Fruit fly (Drosophila melanogaster): Measurements from ENCODE around the gene ase.
"Not testable (repeated sequence)": the region's sequence is repeated elsewhere in the genome, so short reads cannot be mapped to it uniquely, and the experiment has no call there.

The ase gene

dm6 chrX:476230-477143 is 15.9 kb downstream of the ase start, which contains the start of the genes ebo and CG13373:
TSS of gene ebo (minus strand) at chrX:476579.
TSS of gene CG13373 (plus strand) at chrX:476984.
- peak; percentile 69 for TF ChIP-seq CG17801 (GFP tag; optimal IDR thresholded peaks at IDR 0.05; ENCODE audit: partially characterized antibody)

DNA sequence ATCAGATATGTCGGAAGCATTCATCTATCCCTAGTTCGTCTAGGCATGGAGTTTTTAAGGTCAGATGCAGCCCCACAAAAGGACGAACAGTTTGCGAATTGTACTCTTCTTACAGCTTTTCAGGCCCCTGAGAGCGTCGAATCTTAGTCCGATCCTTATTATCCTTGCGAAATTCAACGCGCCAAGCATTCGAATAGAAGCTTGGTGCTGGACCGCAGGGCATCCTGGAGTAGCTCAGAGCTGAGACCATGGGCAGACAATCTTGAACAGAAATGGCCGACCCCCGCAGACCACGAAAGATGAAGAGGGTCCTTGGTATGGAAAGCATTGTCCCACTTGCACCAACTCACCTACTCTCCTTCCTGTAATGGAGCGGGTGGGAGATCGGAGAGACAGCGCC is 18.2 kb downstream of the ase start, which contains the start of gene CG32817:
Gene CG32817, plus strand, starts transcription at position 301 of the 400 bp plus-strand sequence.
- no peak for TF ChIP-seq CG17801 (GFP tag; optimal IDR thresholded peaks at IDR 0.05; ENCODE audit: partially characterized antibody)

DNA sequence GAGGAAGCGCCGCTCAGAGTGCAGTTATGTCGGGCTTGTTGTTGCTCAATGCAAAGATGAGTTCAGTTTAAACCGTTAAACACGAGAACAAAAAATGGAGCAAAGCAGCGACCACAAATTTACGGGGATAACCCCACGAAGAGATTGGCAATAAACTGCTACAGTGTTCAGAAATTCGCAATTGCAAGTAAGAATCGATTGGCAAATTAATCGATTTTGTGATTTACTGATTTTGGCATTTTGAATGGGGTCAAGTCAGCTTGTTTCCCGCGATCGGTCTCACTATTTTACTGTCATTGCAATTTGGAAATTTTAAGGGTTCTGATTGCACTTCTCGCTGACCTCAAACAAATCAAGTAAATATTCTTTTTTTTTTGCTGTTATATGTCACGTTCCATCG is 21.1 kb downstream of the ase start, which contains the start of gene CG3176:
Gene CG3176, plus strand, starts transcription at position 221 of the 400 bp plus-strand sequence.
- TF ChIP-seq CG17801 (GFP tag; optimal IDR thresholded peaks at IDR 0.05; ENCODE audit: partially characterized antibody): not testable (repeated sequence)

dm6 chrX:487517-487957 is 27.0 kb downstream of the ase start, which contains the start of the genes CG18273 and CG3156:
TSS of gene CG18273 (minus strand) at chrX:487581.
TSS of gene CG3156 (plus strand) at chrX:487878.
- peak; percentile 41 for TF ChIP-seq CG17801 (GFP tag; optimal IDR thresholded peaks at IDR 0.05; ENCODE audit: partially characterized antibody)

- TF ChIP-seq CG17801 (GFP tag; optimal IDR thresholded peaks at IDR 0.05; ENCODE audit: partially characterized antibody): no peak
Observed at dm6 chrX:492701-493299, 32.3 kb downstream of the ase start.

DNA sequence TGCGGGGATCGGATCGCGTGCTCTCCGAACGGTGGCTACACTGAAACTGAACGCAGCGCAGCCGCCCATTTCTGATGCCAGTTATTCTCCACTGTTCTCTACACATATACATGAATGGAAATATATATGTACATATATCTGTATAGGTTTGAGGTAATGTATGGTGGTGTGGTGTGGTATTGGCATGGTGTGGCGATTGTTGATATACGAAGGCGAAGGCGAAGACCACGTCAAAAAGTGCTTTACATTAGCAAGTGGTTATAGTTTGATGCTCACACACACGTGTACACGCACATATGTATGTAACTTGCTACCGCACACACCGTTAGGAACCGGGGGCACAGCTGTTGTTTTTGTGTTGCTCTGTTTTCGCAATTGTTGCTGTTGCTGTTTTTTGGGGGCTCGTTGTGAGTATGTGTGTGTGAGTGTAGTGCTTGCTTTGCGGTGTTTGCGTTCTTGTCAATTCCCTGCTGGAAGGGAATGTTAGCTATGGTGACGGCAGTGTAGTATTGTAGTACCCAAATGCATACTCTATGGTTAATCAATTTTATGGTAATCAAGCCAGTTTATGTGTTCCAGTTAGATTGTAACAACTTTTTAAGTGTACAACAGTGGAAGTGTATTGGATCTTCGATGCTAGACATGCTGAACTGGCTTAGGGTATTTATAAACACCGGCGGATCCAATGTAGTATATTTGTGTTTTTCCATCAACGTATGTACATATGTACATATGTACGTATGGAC is 33.1 kb downstream of the ase start, which contains the start of gene CG17896:
Gene CG17896, minus strand, starts transcription at position 51 of the 746 bp plus-strand sequence.
- TF ChIP-seq CG17801 (GFP tag; optimal IDR thresholded peaks at IDR 0.05; ENCODE audit: partially characterized antibody): peak; percentile 97

DNA sequence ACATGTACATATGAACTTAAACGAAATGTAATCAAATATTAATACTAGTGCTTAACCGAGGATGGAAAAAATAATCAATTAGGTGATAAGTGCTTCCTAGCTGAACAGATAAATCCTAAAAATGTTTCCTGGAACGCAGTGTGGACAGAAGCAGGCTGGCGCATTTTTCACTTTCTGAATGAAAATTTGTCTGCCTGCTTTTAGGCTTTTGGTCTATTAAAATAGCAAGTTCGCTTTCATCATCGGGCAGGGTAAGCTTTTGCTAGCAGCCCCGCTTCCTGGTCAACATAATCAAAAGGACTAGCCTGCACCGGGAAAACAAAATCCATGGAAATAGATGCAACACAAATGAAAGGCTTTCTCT is 33.6 kb downstream of the ase start:
- no peak for TF ChIP-seq CG17801 (GFP tag; optimal IDR thresholded peaks at IDR 0.05; ENCODE audit: partially characterized antibody)

DNA sequence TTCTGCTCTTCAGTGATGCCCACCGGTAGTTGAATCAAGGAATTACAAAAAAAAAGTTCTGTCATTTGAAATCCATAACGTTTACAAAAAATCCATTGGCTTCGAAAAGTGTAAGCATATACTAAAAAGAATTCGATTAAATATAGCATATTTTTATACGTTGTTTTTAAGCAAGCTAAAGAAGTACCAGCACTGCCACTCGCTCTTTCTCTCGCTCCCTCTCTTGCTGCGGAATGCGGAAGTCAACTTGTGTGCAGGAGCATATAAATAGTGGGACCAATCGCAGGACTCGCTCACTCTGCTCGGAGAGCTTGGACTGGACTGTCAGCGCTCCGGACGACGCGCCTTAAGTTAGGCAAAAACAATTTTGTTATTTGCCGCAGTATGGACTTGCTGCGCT is 34.1 kb downstream of the ase start, which contains the start of gene CG17778:
Gene CG17778, plus strand, starts transcription at position 8 of the 400 bp plus-strand sequence.
- TF ChIP-seq CG17801 (GFP tag; optimal IDR thresholded peaks at IDR 0.05; ENCODE audit: partially characterized antibody): no peak

DNA sequence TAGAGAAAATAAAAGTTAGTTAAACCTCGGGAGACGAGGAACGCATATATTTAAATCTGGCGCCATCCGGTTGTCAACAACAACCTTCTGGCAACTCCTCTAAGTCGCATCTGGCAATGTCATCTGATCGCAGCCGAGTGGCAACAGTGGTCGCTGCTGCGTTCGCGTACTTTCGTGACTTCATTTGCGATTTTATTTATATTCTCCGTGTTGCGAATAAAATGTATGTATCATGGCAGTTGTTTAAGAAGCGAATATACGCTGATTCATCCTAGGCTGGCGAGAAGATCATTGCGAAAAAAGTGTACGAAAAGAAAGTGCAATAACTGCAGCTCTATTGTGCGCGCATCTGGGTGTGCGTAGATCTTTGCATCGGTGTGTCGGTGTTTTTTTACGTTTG is 35.8 kb downstream of the ase start, which contains the start of gene svr:
Gene svr, plus strand, starts transcription at position 121 of the 400 bp plus-strand sequence.
- TF ChIP-seq CG17801 (GFP tag; optimal IDR thresholded peaks at IDR 0.05; ENCODE audit: partially characterized antibody): peak; percentile 48

DNA sequence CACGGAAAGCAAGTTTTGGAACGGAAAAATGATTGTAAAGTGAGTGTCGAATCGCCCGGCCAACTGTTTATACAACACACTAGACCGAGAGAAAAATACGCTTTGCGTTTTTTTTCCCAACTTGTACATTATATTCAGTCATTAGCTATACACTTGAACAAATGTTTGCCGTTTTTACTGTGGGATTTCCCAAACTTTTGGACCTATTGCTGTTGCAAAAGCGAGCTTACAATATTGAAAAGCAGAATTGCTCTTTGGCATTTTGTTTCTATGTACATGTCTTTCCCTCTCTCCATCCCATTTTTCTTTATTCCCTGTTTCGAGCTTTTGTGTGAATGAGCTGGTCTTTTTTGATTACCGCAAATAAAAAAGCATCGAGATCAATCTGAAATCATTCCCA is 36.9 kb downstream of the ase start:
- TF ChIP-seq CG17801 (GFP tag; optimal IDR thresholded peaks at IDR 0.05; ENCODE audit: partially characterized antibody): no peak

- no peak for TF ChIP-seq CG17801 (GFP tag; optimal IDR thresholded peaks at IDR 0.05; ENCODE audit: partially characterized antibody)
Observed at dm6 chrX:498434-498833, 37.9 kb downstream of the ase start.

DNA sequence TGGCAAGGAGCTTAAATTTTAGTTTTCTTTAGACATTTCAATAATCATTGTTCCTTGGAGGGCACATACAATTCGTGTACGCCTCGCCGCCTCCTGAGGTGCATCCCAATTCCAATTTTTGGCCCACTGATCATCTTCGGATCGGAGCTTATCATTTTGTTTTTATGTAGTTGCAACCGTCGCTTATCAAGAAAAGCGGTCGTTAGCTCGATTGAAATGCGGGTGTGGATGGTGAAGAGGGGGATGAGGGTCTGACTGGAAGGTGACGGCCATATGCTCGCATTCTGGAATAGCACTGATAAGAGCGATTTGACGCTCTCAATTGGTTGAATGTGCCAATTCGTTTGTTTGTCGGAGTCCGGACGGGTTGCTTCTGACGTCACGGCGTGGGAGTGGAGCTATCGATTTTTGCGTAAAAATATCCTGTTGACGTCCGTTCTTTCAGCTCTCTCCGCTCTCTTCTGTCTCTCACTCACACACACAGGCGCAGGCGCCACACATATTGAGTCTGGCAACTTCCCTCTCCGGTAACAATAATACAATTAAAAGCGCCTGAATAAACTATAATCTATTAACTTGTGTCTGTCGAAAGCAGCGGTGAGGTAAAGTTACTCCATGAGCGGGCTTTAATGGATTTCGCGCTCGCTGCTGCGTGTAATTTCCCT is 38.5 kb downstream of the ase start:
- TF ChIP-seq CG17801 (GFP tag; optimal IDR thresholded peaks at IDR 0.05; ENCODE audit: partially characterized antibody): no peak

DNA sequence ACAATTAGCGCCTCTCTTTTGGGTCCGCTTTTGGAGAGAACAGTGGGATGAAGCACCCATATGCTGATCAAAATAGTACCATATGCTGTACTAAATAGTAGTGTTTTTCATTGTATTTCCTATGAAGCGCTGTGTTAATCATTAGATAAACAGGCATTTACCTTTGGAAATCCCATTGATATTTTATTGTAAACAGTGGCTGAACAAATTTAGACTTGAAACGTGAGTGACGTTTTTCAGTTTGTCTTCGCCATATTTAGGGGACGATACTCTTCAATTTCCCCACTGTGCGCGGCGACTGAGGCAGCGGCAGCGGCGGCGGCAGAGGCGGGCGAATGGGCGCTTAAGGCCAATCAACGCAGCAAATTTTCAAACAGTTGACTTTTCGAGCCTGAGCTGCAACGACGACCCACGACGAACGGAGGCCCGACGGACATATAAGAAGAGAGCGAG is 39.1 kb downstream of the ase start:
- peak; percentile 80 for TF ChIP-seq CG17801 (GFP tag; optimal IDR thresholded peaks at IDR 0.05; ENCODE audit: partially characterized antibody)

DNA sequence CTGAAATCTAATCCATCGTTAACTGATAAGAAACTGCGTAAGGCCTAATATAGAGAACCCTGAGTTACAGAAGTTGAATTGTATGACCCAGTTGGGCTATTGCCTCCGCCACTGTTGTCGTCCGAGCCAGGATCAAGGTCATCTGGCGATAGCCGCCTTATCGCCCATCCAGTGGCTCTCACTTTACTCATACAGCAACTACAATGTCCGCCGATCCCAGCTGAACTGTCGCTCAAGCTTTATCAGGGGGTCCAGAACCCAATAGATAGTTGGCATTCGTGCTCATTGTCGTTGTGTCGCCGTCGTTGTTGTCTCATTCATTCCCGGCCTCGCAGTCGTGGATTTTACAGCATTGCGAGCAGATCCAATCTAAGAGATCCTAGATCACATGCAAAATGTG is 48.6 kb downstream of the ase start, which contains the start of gene arg:
Gene arg, plus strand, starts transcription at position 319 of the 400 bp plus-strand sequence.
- no peak for TF ChIP-seq CG17801 (GFP tag; optimal IDR thresholded peaks at IDR 0.05; ENCODE audit: partially characterized antibody)

All from ovary, adult (tissue).